Fruit fly (Drosophila melanogaster): Measurements from ENCODE around the gene ttm50.

The ttm50 gene

dm6 chrX:2743601-2744000 lies 11.6 kb upstream of the ttm50 start:
- TF ChIP-seq EcR (GFP tag; optimal IDR thresholded peaks at IDR 0.05) = no peak
- 0 out of 2 replicates have a peak, but pooled peaks have one; percentile 4 for TF ChIP-seq CG12605 (GFP tag; IDR thresholded peaks at IDR 0.05)
- TF ChIP-seq CG17806 (tag; optimal IDR thresholded peaks at IDR 0.05) = no peak
- TF ChIP-seq CG9948 (tag; optimal IDR thresholded peaks at IDR 0.05) = no peak
- TF ChIP-seq D1 (tag; optimal IDR thresholded peaks at IDR 0.05) = no peak
- TF ChIP-seq CG15710 (tag; optimal IDR thresholded peaks at IDR 0.05) = no peak
- no peak for TF ChIP-seq CG32121 (GFP tag; IDR thresholded peaks at IDR 0.05)
- no peak for TF ChIP-seq CG34367 (tag; optimal IDR thresholded peaks at IDR 0.05)

- TF ChIP-seq CG4496 (GFP tag; IDR thresholded peaks at IDR 0.05) = peak; percentile 79
- TF ChIP-seq CG8159 (tag; optimal IDR thresholded peaks at IDR 0.05) = no peak
- TF ChIP-seq Snoo (tag; optimal IDR thresholded peaks at IDR 0.05) = peak; percentile 1
- no peak for TF ChIP-seq CG10348 (GFP tag; IDR thresholded peaks at IDR 0.05)
- TF ChIP-seq CG13204 (GFP tag; optimal IDR thresholded peaks at IDR 0.05) = no peak
- TF ChIP-seq Pif1A (GFP tag; optimal IDR thresholded peaks at IDR 0.05) = peak; percentile 17
- TF ChIP-seq Ets98B (GFP tag; IDR thresholded peaks at IDR 0.05) = peak; percentile 80
- TF ChIP-seq CG12605 (GFP tag; IDR thresholded peaks at IDR 0.05) = peak; percentile 25; the same call in 1 of the 2 replicates
- TF ChIP-seq CG32121 (GFP tag; IDR thresholded peaks at IDR 0.05) = peak; percentile 75
- peak; percentile 74 for TF ChIP-seq fd96Ca (GFP tag; IDR thresholded peaks at IDR 0.05)
- no peak for TF ChIP-seq CG14655 (GFP tag; optimal IDR thresholded peaks at IDR 0.05)
These were observed 11.0 kb upstream of the ttm50 start for dm6 chrX:2743020-2743419.

dm6 chrX:2742067-2742466 lies 10.1 kb upstream of the ttm50 start:
- TF ChIP-seq D1 (tag; optimal IDR thresholded peaks at IDR 0.05) = no peak
- no peak for TF ChIP-seq CG14655 (GFP tag; optimal IDR thresholded peaks at IDR 0.05)
- TF ChIP-seq CG4496 (GFP tag; IDR thresholded peaks at IDR 0.05) = peak; percentile 59; the same call in 2 of the 3 replicates
- peak; percentile 30 for TF ChIP-seq CG34367 (tag; optimal IDR thresholded peaks at IDR 0.05)
- TF ChIP-seq CG15710 (tag; optimal IDR thresholded peaks at IDR 0.05) = peak; percentile 41
- no peak for TF ChIP-seq rn (GFP tag; IDR thresholded peaks at IDR 0.05)
- TF ChIP-seq gl (tag; optimal IDR thresholded peaks at IDR 0.05) = peak; percentile 65
- no peak for TF ChIP-seq CG17806 (tag; optimal IDR thresholded peaks at IDR 0.05)
- peak; percentile 50 for TF ChIP-seq Pif1A (GFP tag; optimal IDR thresholded peaks at IDR 0.05)
- TF ChIP-seq CG8301 (tag; optimal IDR thresholded peaks at IDR 0.05) = peak; percentile 3
- peak; percentile 62; the same call in 1 of the 2 replicates for TF ChIP-seq Ets98B (GFP tag; IDR thresholded peaks at IDR 0.05)
- TF ChIP-seq CG13204 (GFP tag; optimal IDR thresholded peaks at IDR 0.05) = no peak
- peak; percentile 12 for TF ChIP-seq CG8159 (tag; optimal IDR thresholded peaks at IDR 0.05)
- no peak for TF ChIP-seq fd96Ca (GFP tag; IDR thresholded peaks at IDR 0.05)
- TF ChIP-seq CG10348 (GFP tag; IDR thresholded peaks at IDR 0.05) = no peak
- peak; percentile 85 for TF ChIP-seq CG12605 (GFP tag; IDR thresholded peaks at IDR 0.05)
- TF ChIP-seq Snoo (tag; optimal IDR thresholded peaks at IDR 0.05) = no peak
- TF ChIP-seq CG9948 (tag; optimal IDR thresholded peaks at IDR 0.05) = peak; percentile 8
- peak; percentile 45; the same call in 1 of the 2 replicates for TF ChIP-seq CG32121 (GFP tag; IDR thresholded peaks at IDR 0.05)
- no peak for TF ChIP-seq EcR (GFP tag; optimal IDR thresholded peaks at IDR 0.05)
- peak; percentile 55 for TF ChIP-seq Pif1B (GFP tag; optimal IDR thresholded peaks at IDR 0.05)

dm6 chrX:2740084-2740483 lies 8.1 kb upstream of the ttm50 start, which contains the start of gene kirre:
TSS of gene kirre (plus strand) at chrX:2740384.
- TF ChIP-seq CG13204 (GFP tag; optimal IDR thresholded peaks at IDR 0.05) (no peak), CG34367 (tag; optimal IDR thresholded peaks at IDR 0.05) (no peak), CG14655 (GFP tag; optimal IDR thresholded peaks at IDR 0.05) (no peak), Snoo (tag; optimal IDR thresholded peaks at IDR 0.05) (no peak), CG12605 (GFP tag; IDR thresholded peaks at IDR 0.05) (no peak), Pif1B (GFP tag; optimal IDR thresholded peaks at IDR 0.05) (no peak), CG8301 (tag; optimal IDR thresholded peaks at IDR 0.05) (no peak), CG10348 (GFP tag; IDR thresholded peaks at IDR 0.05) (no peak), CG8159 (tag; optimal IDR thresholded peaks at IDR 0.05) (no peak), CG4496 (GFP tag; IDR thresholded peaks at IDR 0.05) (no peak), CG9948 (tag; optimal IDR thresholded peaks at IDR 0.05) (no peak), CG17806 (tag; optimal IDR thresholded peaks at IDR 0.05) (no peak)

- no peak for TF ChIP-seq Pif1A (GFP tag; optimal IDR thresholded peaks at IDR 0.05)
- TF ChIP-seq CG4496 (GFP tag; IDR thresholded peaks at IDR 0.05) = 0 out of 3 replicates have a peak, but pooled peaks have one; percentile 24
These were observed 6.7 kb upstream of the ttm50 start, which contains the start of gene crm for dm6 chrX:2738663-2739062. TSS of gene crm (minus strand) at chrX:2738773.

- TF ChIP-seq CG9948 (tag; optimal IDR thresholded peaks at IDR 0.05) (no peak), Snoo (tag; optimal IDR thresholded peaks at IDR 0.05) (no peak), CG13204 (GFP tag; optimal IDR thresholded peaks at IDR 0.05) (no peak), CG10348 (GFP tag; IDR thresholded peaks at IDR 0.05) (no peak), CG32121 (GFP tag; IDR thresholded peaks at IDR 0.05) (no peak), CG17806 (tag; optimal IDR thresholded peaks at IDR 0.05) (no peak), fd96Ca (GFP tag; IDR thresholded peaks at IDR 0.05) (no peak), gl (tag; optimal IDR thresholded peaks at IDR 0.05) (no peak), CG34367 (tag; optimal IDR thresholded peaks at IDR 0.05) (no peak), CG15710 (tag; optimal IDR thresholded peaks at IDR 0.05) (no peak), Pif1B (GFP tag; optimal IDR thresholded peaks at IDR 0.05) (no peak), CG12605 (GFP tag; IDR thresholded peaks at IDR 0.05) (no peak), CG8159 (tag; optimal IDR thresholded peaks at IDR 0.05) (no peak)
These were observed 4.5 kb downstream of the ttm50 start, which contains the start of gene dwg for dm6 chrX:2727506-2727905. TSS of gene dwg (plus strand) at chrX:2727698.

Data from whole organism, pupa.